Worm (Caenorhabditis elegans): ENCODE data around the gene mig-32.

ce11 chrIV:12047552-12048347 lies 44.3 kb downstream of the mig-32 start, which contains the start of gene T12G3.4:
- no peak for TF ChIP-seq nhr-80 (tag; optimal IDR thresholded peaks at IDR 0.05)
- no peak for TF ChIP-seq F55B11.4 (tag; optimal IDR thresholded peaks at IDR 0.05; ENCODE audit: borderline replicate concordance, insufficient read depth)
- no peak for TF ChIP-seq die-1 (tag; optimal IDR thresholded peaks at IDR 0.05)
- TF ChIP-seq chd-7 (tag; optimal IDR thresholded peaks at IDR 0.05): no peak
- TF ChIP-seq attf-3 (GFP tag; conservative IDR thresholded peaks at IDR 0.05): no peak
- no peak for TF ChIP-seq bed-1 (GFP tag; IDR thresholded peaks at IDR 0.05)
- no peak for TF ChIP-seq zim-3 (tag; optimal IDR thresholded peaks at IDR 0.05)
- no peak for TF ChIP-seq ztf-3 (GFP tag; optimal IDR thresholded peaks at IDR 0.05)
- TF ChIP-seq lsy-27 (tag; optimal IDR thresholded peaks at IDR 0.05; ENCODE audit: borderline replicate concordance, insufficient read depth): no peak
- TF ChIP-seq egrh-3 (GFP tag; IDR thresholded peaks at IDR 0.05): no peak
- TF ChIP-seq T26A5.8 (tag; optimal IDR thresholded peaks at IDR 0.05): no peak
